Worm (Caenorhabditis elegans) whole organism, L1 larva: Measurements from ENCODE around the gene C25F6.1.

ENCODE experiments used
- F16B12.6 ChIP-seq: fragments of 150-350 bp; optimal IDR thresholded peaks from 2 replicates; lab custom pipeline; 2014; ENCODE audit warnings: missing biosample characterization, missing genetic modification characterization
- alr-1 ChIP-seq: fragments of 200-800 bp; sonication (Bioruptor generic); optimal IDR thresholded peaks from 2 replicates; lab custom pipeline; 2018; ENCODE audit warnings: borderline replicate concordance, mild to moderate bottlenecking, missing genetic modification characterization, missing compliant biosample characterization
- ama-1 ChIP-seq: fragments of 150-350 bp; optimal IDR thresholded peaks from 2 replicates; lab custom pipeline; 2014
- blmp-1 ChIP-seq: fragments of 150-350 bp; optimal IDR thresholded peaks from 2 replicates; lab custom pipeline; 2014; ENCODE audit warnings: missing biosample characterization, missing genetic modification characterization
- ceh-63 ChIP-seq: fragments of 200-800 bp; sonication (Bioruptor generic); optimal IDR thresholded peaks from 2 replicates; lab custom pipeline; 2018; ENCODE audit warnings: mild to moderate bottlenecking, missing genetic modification characterization, missing compliant biosample characterization
- ceh-88 ChIP-seq: fragments of 200-800 bp; sonication (Bioruptor generic); IDR thresholded peaks from 2 replicates; pipeline ENCODE4 v1.3.6; 2022; ENCODE audit warnings: missing genetic modification characterization, missing compliant biosample characterization
- ces-1 ChIP-seq: fragments of 150-350 bp; optimal IDR thresholded peaks from 2 replicates; lab custom pipeline; 2014; ENCODE audit warnings: missing biosample characterization, missing genetic modification reagents, missing genetic modification characterization
- efl-1 ChIP-seq, 4 experiments: fragments of 150-350 bp; optimal IDR thresholded peaks in 3 of 4; peaks in 1 of 4; 1 replicate in 1 of 4; 2 replicates in 3 of 4; lab custom pipeline; 2014; ENCODE audit warnings: missing biosample characterization in 2 of 4, missing genetic modification characterization in 2 of 4, missing genetic modification reagents in 2 of 4
- efl-3 ChIP-seq: fragments of 200-800 bp; sonication (Bioruptor generic); optimal IDR thresholded peaks from 2 replicates; lab custom pipeline; 2018; ENCODE audit warnings: mild to moderate bottlenecking, missing genetic modification characterization, missing compliant biosample characterization
- egl-13 ChIP-seq: sonication (generic microtip); optimal IDR thresholded peaks from 2 replicates; lab custom pipeline; 2016; ENCODE audit warnings: missing genotype, missing genetic modification reagents, missing genetic modification characterization, missing compliant biosample characterization
- egl-27 ChIP-seq, 2 experiments: fragments of 150-350 bp in 1 of 2; sonication (generic microtip); optimal IDR thresholded peaks; 3 replicates each; lab custom pipeline; 2017 to 2018; ENCODE audit warnings: missing biosample characterization in 2 of 2, missing genetic modification characterization in 2 of 2, missing genetic modification reagents in 2 of 2
- elt-3 ChIP-seq, 6 experiments: fragments of 150-350 bp in 1 of 6; sonication (generic microtip); optimal IDR thresholded peaks; 2 replicates each; lab custom pipeline; 2017 to 2018; ENCODE audit warnings: missing biosample characterization in 6 of 6, missing genetic modification characterization in 6 of 6, inconsistent platforms in 1 of 6
- fkh-10 ChIP-seq: sonication (generic microtip); optimal IDR thresholded peaks from 2 replicates; lab custom pipeline; 2017; ENCODE audit warnings: missing biosample characterization, missing genetic modification reagents, missing genetic modification characterization
- fkh-4 ChIP-seq: sonication (generic microtip); optimal IDR thresholded peaks from 2 replicates; lab custom pipeline; 2016; ENCODE audit warnings: missing compliant biosample characterization, missing genetic modification characterization, borderline replicate concordance
- grh-1 ChIP-seq: fragments of 200-800 bp; sonication (Bioruptor generic); IDR thresholded peaks from 2 replicates; pipeline ENCODE4 v1.3.6; 2022; ENCODE audit warnings: missing genetic modification reagents, missing genetic modification characterization, missing compliant biosample characterization
- hlh-17 ChIP-seq: fragments of 200-800 bp; sonication (Bioruptor generic); optimal IDR thresholded peaks from 2 replicates; lab custom pipeline; 2018; ENCODE audit warnings: missing genetic modification characterization, mild to moderate bottlenecking, missing compliant biosample characterization, moderate library complexity, borderline replicate concordance
- hpl-2 ChIP-seq: fragments of 150-350 bp; optimal IDR thresholded peaks from 2 replicates; lab custom pipeline; 2014; ENCODE audit warnings: missing biosample characterization, missing genetic modification reagents, missing genetic modification characterization
- irx-1 ChIP-seq: sonication (generic microtip); optimal IDR thresholded peaks from 2 replicates; lab custom pipeline; 2016; ENCODE audit warnings: missing genetic modification characterization, missing compliant biosample characterization
- isw-1 ChIP-seq: fragments of 200-800 bp; sonication (Bioruptor generic); IDR thresholded peaks from 2 replicates; pipeline ENCODE4 v1.3.6; 2022; ENCODE audit warnings: missing genetic modification characterization, missing compliant biosample characterization
- jun-1 ChIP-seq: fragments of 150-350 bp; optimal IDR thresholded peaks from 2 replicates; lab custom pipeline; 2014; ENCODE audit warnings: missing biosample characterization, missing genetic modification reagents, missing genetic modification characterization
- lin-14 ChIP-seq: fragments of 200-800 bp; sonication (Bioruptor generic); optimal IDR thresholded peaks from 2 replicates; lab custom pipeline; 2018; ENCODE audit warnings: mild to moderate bottlenecking, missing genetic modification characterization, moderate library complexity, missing compliant biosample characterization
- lin-35 ChIP-seq, 2 experiments: fragments of 150-350 bp; optimal IDR thresholded peaks; 2 replicates each; lab custom pipeline; 2014; ENCODE audit warnings: missing biosample characterization in 2 of 2, missing genetic modification characterization in 2 of 2, missing genetic modification reagents in 2 of 2
- lin-39 ChIP-seq: fragments of 150-350 bp; optimal IDR thresholded peaks from 2 replicates; lab custom pipeline; 2014; ENCODE audit warnings: missing biosample characterization, missing genetic modification reagents, missing genetic modification characterization
- lir-3 ChIP-seq: sonication (generic microtip); optimal IDR thresholded peaks from 2 replicates; lab custom pipeline; 2016; ENCODE audit warnings: mild to moderate bottlenecking, missing genetic modification characterization, moderate library complexity, missing compliant biosample characterization; ENCODE audit not compliant: poor library complexity
- mdl-1 ChIP-seq, 2 experiments: fragments of 150-350 bp; optimal IDR thresholded peaks; 2 replicates each; lab custom pipeline; 2014 to 2017; ENCODE audit warnings: missing biosample characterization in 2 of 2, missing genetic modification characterization in 2 of 2, inconsistent platforms in 1 of 2
- mep-1 ChIP-seq: fragments of 150-350 bp; optimal IDR thresholded peaks from 2 replicates; lab custom pipeline; 2014; ENCODE audit warnings: missing biosample characterization, missing genetic modification characterization
- nhr-19 ChIP-seq: fragments of 200-800 bp; sonication (Bioruptor generic); conservative IDR thresholded peaks from 2 replicates; pipeline ENCODE4 v1.3.6; 2022; ENCODE audit warnings: missing genetic modification characterization, missing compliant biosample characterization
- nhr-20 ChIP-seq: sonication (generic microtip); optimal IDR thresholded peaks from 2 replicates; lab custom pipeline; 2016; ENCODE audit warnings: mild to moderate bottlenecking, missing genetic modification characterization, missing compliant biosample characterization
- nhr-237 ChIP-seq: fragments of 150-350 bp; optimal IDR thresholded peaks from 2 replicates; lab custom pipeline; 2014; ENCODE audit warnings: missing biosample characterization, missing genetic modification characterization
- nhr-47 ChIP-seq: sonication (generic microtip); optimal IDR thresholded peaks from 2 replicates; lab custom pipeline; 2016; ENCODE audit warnings: mild to moderate bottlenecking, missing genetic modification characterization, moderate library complexity, missing compliant biosample characterization
- nhr-71 ChIP-seq: sonication (generic microtip); optimal IDR thresholded peaks from 2 replicates; lab custom pipeline; 2016; ENCODE audit warnings: mild to moderate bottlenecking, missing genetic modification characterization, moderate library complexity, missing compliant biosample characterization
- nhr-76 ChIP-seq: sonication (generic microtip); optimal IDR thresholded peaks from 2 replicates; lab custom pipeline; 2017; ENCODE audit warnings: missing biosample characterization, missing genetic modification characterization
- nhr-77 ChIP-seq: fragments of 150-350 bp; optimal IDR thresholded peaks from 2 replicates; lab custom pipeline; 2014; ENCODE audit warnings: missing biosample characterization, missing genetic modification characterization
- pag-3 ChIP-seq: sonication (generic microtip); optimal IDR thresholded peaks from 2 replicates; lab custom pipeline; 2017; ENCODE audit warnings: missing genetic modification characterization, mild to moderate bottlenecking, missing compliant biosample characterization, antibody characterized with exemption, borderline replicate concordance; ENCODE audit not compliant: insufficient read depth
- pqm-1 ChIP-seq: sonication (generic microtip); optimal IDR thresholded peaks from 3 replicates; lab custom pipeline; 2017; ENCODE audit warnings: missing biosample characterization, missing genetic modification characterization
- rnt-1 ChIP-seq: sonication (generic microtip); optimal IDR thresholded peaks from 2 replicates; lab custom pipeline; 2016; ENCODE audit warnings: mild to moderate bottlenecking, missing genetic modification characterization, moderate library complexity, missing compliant biosample characterization
- sptf-1 ChIP-seq: fragments of 150-350 bp; optimal IDR thresholded peaks from 2 replicates; lab custom pipeline; 2014; ENCODE audit warnings: missing biosample characterization, missing genetic modification characterization
- unc-130 ChIP-seq: fragments of 150-350 bp; optimal IDR thresholded peaks from 2 replicates; lab custom pipeline; 2017; ENCODE audit warnings: missing biosample characterization, missing genetic modification characterization, inconsistent platforms
- unc-30 ChIP-seq: sonication (generic microtip); optimal IDR thresholded peaks from 2 replicates; lab custom pipeline; 2017; ENCODE audit warnings: missing biosample characterization, missing genetic modification characterization
- unc-62 ChIP-seq: fragments of 150-350 bp; optimal IDR thresholded peaks from 2 replicates; lab custom pipeline; 2014; ENCODE audit warnings: missing biosample characterization, missing genetic modification reagents, missing genetic modification characterization
- unc-86 ChIP-seq: sonication (generic microtip); optimal IDR thresholded peaks from 2 replicates; lab custom pipeline; 2016; ENCODE audit warnings: missing genetic modification characterization, missing compliant biosample characterization
- unc-98 ChIP-seq: fragments of 200-800 bp; sonication (Bioruptor generic); IDR thresholded peaks from 2 replicates; pipeline ENCODE4 v1.3.6; 2022; ENCODE audit warnings: missing genetic modification characterization, missing compliant biosample characterization
- xbp-1 ChIP-seq: sonication (generic microtip); optimal IDR thresholded peaks from 2 replicates; lab custom pipeline; 2016; ENCODE audit warnings: missing genetic modification characterization, missing compliant biosample characterization
- zag-1 ChIP-seq: fragments of 150-350 bp; optimal IDR thresholded peaks from 2 replicates; lab custom pipeline; 2014; ENCODE audit warnings: missing biosample characterization, missing genetic modification characterization

Gene C25F6.1

DNA sequence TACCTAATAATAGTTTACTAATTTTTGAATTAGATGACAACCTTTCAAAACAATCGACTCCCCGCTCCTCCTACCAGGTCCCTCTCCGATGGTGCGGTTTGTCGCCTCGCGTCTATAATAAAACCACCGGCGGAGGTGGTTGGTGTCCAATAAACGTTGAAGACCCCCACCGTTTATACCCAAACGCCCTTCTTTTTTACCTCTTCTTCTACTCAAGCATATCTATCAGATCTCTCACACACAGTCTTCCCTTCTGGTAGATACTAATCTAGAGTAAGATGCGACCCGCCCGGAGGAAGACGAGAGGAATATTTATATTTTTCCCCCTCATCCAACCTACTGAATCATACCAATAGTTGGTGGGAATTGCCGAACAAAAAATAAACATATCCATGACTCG, 7.4 kb upstream of the C25F6.1 start (continued):
- no peak for TF ChIP-seq lin-35 (GFP tag; optimal IDR thresholded peaks at IDR 0.05; lab: Kevin White, UChicago)
- no peak for TF ChIP-seq fkh-4 (tag; lab: Kevin White, UChicago)
- TF ChIP-seq blmp-1 (tag; lab: Kevin White, UChicago): peak; percentile 1
- no peak for TF ChIP-seq grh-1 (GFP tag; lab: Robert Waterston, UW)
- TF ChIP-seq sptf-1 (tag; lab: Kevin White, UChicago): no peak
- TF ChIP-seq ces-1: no peak

DNA sequence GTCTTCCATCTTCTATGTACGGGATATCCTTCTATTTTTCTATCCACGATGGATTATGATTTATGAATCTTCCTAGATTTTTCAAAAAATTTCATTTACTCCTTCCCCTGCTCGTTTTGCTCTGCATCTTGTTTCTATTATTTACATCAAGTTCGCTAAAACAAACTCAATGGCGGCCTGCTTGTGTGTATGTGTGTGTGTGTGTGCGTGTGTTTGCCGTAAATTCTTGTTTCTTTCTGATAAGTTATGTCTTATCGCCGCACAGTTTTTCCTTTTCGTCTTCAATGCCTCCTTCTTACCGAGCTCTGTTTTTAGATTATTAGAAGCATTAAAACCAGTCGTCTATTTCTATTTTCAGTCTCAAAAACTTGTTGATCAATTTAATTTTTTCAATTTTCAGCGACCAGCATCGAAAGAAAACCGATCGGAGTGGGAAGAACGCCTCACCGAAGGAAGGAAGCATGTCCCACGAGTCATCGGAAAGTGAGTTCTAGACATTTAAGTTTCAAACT, 6.9 kb upstream of the C25F6.1 start, which contains the start of gene dlg-1:
Gene dlg-1, plus strand, starts transcription at position 401 of the 512 bp plus-strand sequence.
- no peak for TF ChIP-seq unc-30 (tag; lab: Kevin White, UChicago)
- TF ChIP-seq mdl-1 (tag; optimal IDR thresholded peaks at IDR 0.05; lab: Kevin White, UChicago): peak in 1 of 2 experiments; percentile 8
- no peak for TF ChIP-seq efl-3 (GFP tag; lab: Kevin White, UChicago)
- no peak for TF ChIP-seq lin-35 (GFP tag; optimal IDR thresholded peaks at IDR 0.05; lab: Kevin White, UChicago)
- TF ChIP-seq fkh-4 (tag; lab: Kevin White, UChicago): no peak
- no peak for TF ChIP-seq hlh-17 (GFP tag; lab: Kevin White, UChicago)
- TF ChIP-seq nhr-47 (tag; lab: Kevin White, UChicago): no peak
- TF ChIP-seq efl-1 (optimal IDR thresholded peaks at IDR 0.05; lab: Kevin White, UChicago): no peak
- TF ChIP-seq efl-1 (GFP tag; optimal IDR thresholded peaks at IDR 0.05 in 1 of 2; lab: Kevin White, UChicago): peak in 1 of 2 experiments; percentile 7

DNA sequence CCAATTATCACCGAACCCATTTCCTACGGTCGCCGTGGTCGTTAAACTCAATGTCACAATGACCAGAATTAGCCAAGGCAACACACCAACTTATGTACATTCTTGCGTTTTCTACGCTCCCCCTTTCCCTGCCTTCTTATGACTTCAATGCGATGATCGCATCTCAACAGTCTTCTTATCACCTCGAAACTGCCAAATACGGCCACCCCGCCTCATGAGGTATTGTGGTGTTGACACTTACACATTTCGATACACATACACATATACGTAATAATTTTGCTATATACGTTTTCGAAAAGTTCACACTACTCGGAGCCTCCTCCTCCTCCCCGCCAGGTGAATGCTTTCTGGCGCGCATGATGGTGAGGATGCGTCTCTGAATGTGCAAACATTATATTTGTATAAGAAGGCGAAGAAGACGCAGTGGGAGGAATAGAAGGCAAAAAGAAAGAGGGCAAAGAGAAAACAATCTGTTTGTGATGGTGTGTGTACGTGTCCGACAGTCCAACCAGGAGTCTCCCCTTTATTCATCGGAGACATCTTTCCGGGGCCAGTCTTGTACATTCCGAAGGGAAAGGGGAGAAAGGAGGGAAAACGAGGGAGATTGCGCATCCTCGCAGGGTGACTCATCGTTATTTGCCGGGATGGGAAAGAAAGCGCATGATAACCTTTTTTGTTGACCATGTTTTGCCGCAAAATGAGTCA, 6.3 kb upstream of the C25F6.1 start:
- TF ChIP-seq efl-1 (optimal IDR thresholded peaks at IDR 0.05; lab: Kevin White, UChicago): no peak
- no peak for TF ChIP-seq efl-1 (GFP tag; optimal IDR thresholded peaks at IDR 0.05 in 1 of 2; lab: Kevin White, UChicago)
- TF ChIP-seq zag-1: no peak
- peak; percentile 50 for TF ChIP-seq nhr-71 (tag; lab: Kevin White, UChicago)
- TF ChIP-seq F16B12.6 (tag; lab: Kevin White, UChicago): no peak
- TF ChIP-seq lir-3 (tag; lab: Kevin White, UChicago): no peak
- TF ChIP-seq ceh-63 (GFP tag; lab: Kevin White, UChicago): no peak
- no peak for TF ChIP-seq hpl-2
- TF ChIP-seq isw-1 (GFP tag; lab: Robert Waterston, UW): no peak
- no peak for TF ChIP-seq irx-1 (tag; lab: Kevin White, UChicago)
- TF ChIP-seq lin-39: no peak
- TF ChIP-seq sptf-1 (tag; lab: Kevin White, UChicago): no peak
- TF ChIP-seq elt-3 (tag; optimal IDR thresholded peaks at IDR 0.05; lab: Kevin White, UChicago): peak in 2 of 6 experiments; percentile 12 to 36
- TF ChIP-seq nhr-19 (GFP tag; lab: Robert Waterston, UW): 0 out of 2 replicates have a peak, but pooled peaks have one; percentile 5
- no peak for TF ChIP-seq hlh-17 (GFP tag; lab: Kevin White, UChicago)
- no peak for TF ChIP-seq egl-27 (tag; optimal IDR thresholded peaks at IDR 0.05; lab: Kevin White, UChicago)
- no peak for TF ChIP-seq fkh-10 (GFP tag; lab: Kevin White, UChicago)
- TF ChIP-seq alr-1 (tag; lab: Kevin White, UChicago): no peak
- TF ChIP-seq nhr-77 (tag; lab: Kevin White, UChicago): no peak
- TF ChIP-seq egl-13 (tag; lab: Kevin White, UChicago): no peak
- TF ChIP-seq pag-3 (tag; lab: Kevin White, UChicago): no peak
- TF ChIP-seq nhr-237 (tag; lab: Kevin White, UChicago): no peak
- TF ChIP-seq mdl-1 (tag; optimal IDR thresholded peaks at IDR 0.05; lab: Kevin White, UChicago): no peak
- no peak for TF ChIP-seq ceh-88 (GFP tag; lab: Robert Waterston, UW)
- TF ChIP-seq rnt-1 (tag; lab: Kevin White, UChicago): no peak
- TF ChIP-seq ama-1 (lab: Kevin White, UChicago): no peak
- peak; percentile 34 for TF ChIP-seq lin-14 (GFP tag; lab: Kevin White, UChicago)
- TF ChIP-seq lin-35 (GFP tag; optimal IDR thresholded peaks at IDR 0.05; lab: Kevin White, UChicago): peak in 1 of 2 experiments; percentile 60
- TF ChIP-seq jun-1: peak; percentile 58
- TF ChIP-seq nhr-76 (tag; lab: Kevin White, UChicago): no peak
- TF ChIP-seq fkh-4 (tag; lab: Kevin White, UChicago): no peak
- TF ChIP-seq unc-98: no peak
- peak; percentile 36 for TF ChIP-seq nhr-20
- TF ChIP-seq mep-1 (tag; lab: Kevin White, UChicago): peak; percentile 46
- TF ChIP-seq unc-62: no peak
- no peak for TF ChIP-seq unc-130 (tag; lab: Kevin White, UChicago)
- no peak for TF ChIP-seq pqm-1 (tag; lab: Kevin White, UChicago)
- TF ChIP-seq unc-86 (tag; lab: Kevin White, UChicago): no peak
- TF ChIP-seq xbp-1: no peak
